Fruit fly (Drosophila melanogaster) whole organism, embryonic: ENCODE data around the gene CG5909.

Source experiments
- Ada2b ChIP-seq: fragments of 200-800 bp; sonication (Bioruptor generic); IDR thresholded peaks from 2 replicates; pipeline ENCODE4 v1.3.6; 2022; ENCODE audit warnings: missing biosample characterization, missing genetic modification characterization
- C15 ChIP-seq: fragments of 200-800 bp; sonication (Bioruptor generic); IDR thresholded peaks from 3 replicates; pipeline ENCODE4 v1.3.6; 2022; ENCODE audit warnings: missing biosample characterization, missing genetic modification characterization
- CG10431 ChIP-seq: fragments of 200-800 bp; sonication (Bioruptor generic); optimal IDR thresholded peaks from 3 replicates; lab custom pipeline; 2018; ENCODE audit warnings: missing biosample characterization, mild to moderate bottlenecking, missing genetic modification characterization
- CG11456 ChIP-seq: fragments of 200-800 bp; sonication (Bioruptor generic); IDR thresholded peaks from 3 replicates; pipeline ENCODE4 v1.3.6; 2022; ENCODE audit warnings: missing biosample characterization, missing genetic modification characterization
- CG11723 ChIP-seq: fragments of 200-800 bp; sonication (Bioruptor generic); optimal IDR thresholded peaks from 2 replicates; lab custom pipeline; 2017; ENCODE audit warnings: missing biosample characterization, mild to moderate bottlenecking, missing genetic modification characterization
- CG13123 ChIP-seq: fragments of 200-800 bp; sonication (Bioruptor generic); optimal IDR thresholded peaks from 2 replicates; lab custom pipeline; 2016; ENCODE audit warnings: missing biosample characterization, missing genetic modification characterization
- CG13287 ChIP-seq: fragments of 200-800 bp; sonication (Bioruptor generic); IDR thresholded peaks from 2 replicates; pipeline ENCODE4 v1.3.6; 2022; ENCODE audit warnings: missing biosample characterization, missing genetic modification characterization; ENCODE audit not compliant: partially characterized antibody
- CG13894 ChIP-seq: fragments of 200-800 bp; sonication (Bioruptor generic); optimal IDR thresholded peaks from 3 replicates; lab custom pipeline; 2018; ENCODE audit warnings: missing biosample characterization, mild to moderate bottlenecking, missing genetic modification characterization, moderate library complexity
- CG15696 ChIP-seq: fragments of 200-800 bp; sonication (Bioruptor generic); optimal IDR thresholded peaks from 2 replicates; lab custom pipeline; 2019; ENCODE audit warnings: missing biosample characterization, mild to moderate bottlenecking, missing genetic modification characterization, moderate library complexity
- CG16815 ChIP-seq: fragments of 200-800 bp; sonication (Bioruptor generic); optimal IDR thresholded peaks from 3 replicates; lab custom pipeline; 2017; ENCODE audit warnings: missing biosample characterization, mild to moderate bottlenecking, missing genetic modification characterization
- CG17361 ChIP-seq: fragments of 200-800 bp; sonication (Bioruptor generic); IDR thresholded peaks from 3 replicates; pipeline ENCODE4 v1.3.6; 2022; ENCODE audit warnings: missing biosample characterization, missing genetic modification characterization
- CG2116 ChIP-seq: fragments of 200-800 bp; sonication (Bioruptor generic); optimal IDR thresholded peaks from 3 replicates; lab custom pipeline; 2018; ENCODE audit warnings: missing biosample characterization, mild to moderate bottlenecking, missing genetic modification characterization
- CG2875 ChIP-seq: fragments of 200-800 bp; sonication (Bioruptor generic); optimal IDR thresholded peaks from 2 replicates; lab custom pipeline; 2017; ENCODE audit warnings: missing biosample characterization, mild to moderate bottlenecking, missing genetic modification characterization, missing genetic modification reagents
- CG30020 ChIP-seq: fragments of 200-800 bp; optimal IDR thresholded peaks from 2 replicates; lab custom pipeline; 2019; ENCODE audit warnings: missing biosample characterization, mild to moderate bottlenecking, missing genetic modification characterization, moderate library complexity
- CG3065 ChIP-seq: fragments of 200-800 bp; sonication (Bioruptor generic); optimal IDR thresholded peaks from 2 replicates; lab custom pipeline; 2016; ENCODE audit warnings: missing biosample characterization, missing genetic modification characterization
- CG32767 ChIP-seq: fragments of 200-800 bp; sonication (Bioruptor generic); IDR thresholded peaks from 2 replicates; pipeline ENCODE4 v1.3.6; 2022; ENCODE audit warnings: missing biosample characterization, missing genetic modification characterization
- CG33557 ChIP-seq: fragments of 200-800 bp; sonication (Bioruptor generic); optimal IDR thresholded peaks from 2 replicates; lab custom pipeline; 2019; ENCODE audit warnings: missing biosample characterization, mild to moderate bottlenecking, missing genetic modification characterization, moderate library complexity
- CG3726 ChIP-seq: fragments of 200-800 bp; sonication (Bioruptor generic); IDR thresholded peaks from 3 replicates; pipeline ENCODE4, ENCODE4 v1.3.6; 2022; ENCODE audit warnings: missing biosample characterization, missing genetic modification characterization
- CG3847 ChIP-seq: fragments of 200-800 bp; sonication (Bioruptor generic); IDR thresholded peaks from 2 replicates; pipeline ENCODE4 v1.3.6; 2022; ENCODE audit warnings: missing biosample characterization, missing genetic modification characterization
- CG4707 ChIP-seq: fragments of 200-800 bp; sonication (Bioruptor generic); optimal IDR thresholded peaks from 2 replicates; lab custom pipeline; 2018; ENCODE audit warnings: missing biosample characterization, mild to moderate bottlenecking, missing genetic modification characterization, moderate library complexity
- CG5180 ChIP-seq: fragments of 200-800 bp; sonication (Bioruptor generic); optimal IDR thresholded peaks from 3 replicates; lab custom pipeline; 2017; ENCODE audit warnings: missing biosample characterization, missing genetic modification characterization, mild to moderate bottlenecking, moderate library complexity, missing genetic modification reagents
- CG5245 ChIP-seq: fragments of 200-800 bp; sonication (Bioruptor generic); optimal IDR thresholded peaks from 3 replicates; lab custom pipeline; 2016; ENCODE audit warnings: missing biosample characterization, missing genetic modification characterization
- CG7556 ChIP-seq: fragments of 200-800 bp; sonication (Bioruptor generic); optimal IDR thresholded peaks from 2 replicates; lab custom pipeline; 2017; ENCODE audit warnings: missing biosample characterization, mild to moderate bottlenecking, missing genetic modification characterization
- CG8359 ChIP-seq: fragments of 200-800 bp; sonication (Bioruptor generic); optimal IDR thresholded peaks from 2 replicates; lab custom pipeline; 2017; ENCODE audit warnings: missing biosample characterization, mild to moderate bottlenecking, missing genetic modification characterization, borderline replicate concordance
- CG9797 ChIP-seq: fragments of 200-800 bp; sonication (Bioruptor generic); optimal IDR thresholded peaks from 3 replicates; lab custom pipeline; 2018; ENCODE audit warnings: missing biosample characterization, mild to moderate bottlenecking, missing genetic modification characterization
- CHES-1-like ChIP-seq: fragments of 200-800 bp; sonication (Bioruptor generic); optimal IDR thresholded peaks from 2 replicates; lab custom pipeline; 2016; ENCODE audit warnings: missing biosample characterization, missing genetic modification characterization
- CTCF ChIP-seq: fragments of 200-800 bp; sonication (Bioruptor generic); optimal IDR thresholded peaks from 2 replicates; lab custom pipeline; 2017; ENCODE audit warnings: missing biosample characterization, mild to moderate bottlenecking, missing genetic modification characterization, moderate library complexity
- Dref ChIP-seq: fragments of 200-800 bp; sonication (Bioruptor generic); IDR thresholded peaks from 2 replicates; pipeline ENCODE4 v1.3.6; 2022; ENCODE audit warnings: missing biosample characterization, missing genetic modification characterization
- Fer1 ChIP-seq: fragments of 200-800 bp; sonication (Bioruptor generic); optimal IDR thresholded peaks from 2 replicates; lab custom pipeline; 2017; ENCODE audit warnings: missing biosample characterization, mild to moderate bottlenecking, missing genetic modification characterization
- MBD-R2 ChIP-seq: fragments of 200-800 bp; sonication (Bioruptor generic); IDR thresholded peaks from 2 replicates; pipeline ENCODE4 v1.3.6; 2022; ENCODE audit warnings: missing biosample characterization, missing genetic modification characterization
- MESR4 ChIP-seq: fragments of 200-800 bp; sonication (Bioruptor generic); optimal IDR thresholded peaks from 2 replicates; lab custom pipeline; 2018; ENCODE audit warnings: missing biosample characterization, mild to moderate bottlenecking, missing genetic modification characterization, moderate library complexity
- NC2α ChIP-seq: fragments of 200-800 bp; sonication (Bioruptor generic); optimal IDR thresholded peaks from 2 replicates; lab custom pipeline; 2016; ENCODE audit warnings: missing biosample characterization, missing genetic modification characterization
- Nf-YB ChIP-seq: fragments of 200-800 bp; sonication (Bioruptor generic); optimal IDR thresholded peaks from 3 replicates; lab custom pipeline; 2019; ENCODE audit warnings: missing biosample characterization, mild to moderate bottlenecking, missing genetic modification characterization, moderate library complexity
- Nf-YC ChIP-seq: fragments of 200-800 bp; optimal IDR thresholded peaks from 3 replicates; lab custom pipeline; 2019; ENCODE audit warnings: missing biosample characterization, mild to moderate bottlenecking, missing genetic modification characterization, moderate library complexity
- Ssrp ChIP-seq: fragments of 200-800 bp; sonication (Bioruptor generic); optimal IDR thresholded peaks from 2 replicates; lab custom pipeline; 2018; ENCODE audit warnings: missing biosample characterization, mild to moderate bottlenecking, missing genetic modification characterization, moderate library complexity
- YL-1 ChIP-seq: fragments of 200-800 bp; sonication (Bioruptor generic); optimal IDR thresholded peaks from 3 replicates; lab custom pipeline; 2017; ENCODE audit warnings: missing biosample characterization, mild to moderate bottlenecking, missing genetic modification characterization
- bcd ChIP-seq: fragments of 200-800 bp; sonication (Bioruptor generic); optimal IDR thresholded peaks from 2 replicates; lab custom pipeline; 2017; ENCODE audit warnings: missing biosample characterization, mild to moderate bottlenecking, missing genetic modification characterization
- cwo ChIP-seq: fragments of 200-800 bp; sonication (Bioruptor generic); optimal IDR thresholded peaks from 3 replicates; lab custom pipeline; 2017; ENCODE audit warnings: missing biosample characterization, missing genetic modification characterization, mild to moderate bottlenecking, moderate library complexity, missing genetic modification reagents
- dpn ChIP-seq, 2 experiments: fragments of 200-800 bp; sonication (Bioruptor generic); optimal IDR thresholded peaks; 3 replicates each; lab custom pipeline; 2016; ENCODE audit warnings: missing biosample characterization in 2 of 2, missing genetic modification characterization in 2 of 2
- grau ChIP-seq: fragments of 200-800 bp; optimal IDR thresholded peaks from 3 replicates; lab custom pipeline; 2019; ENCODE audit warnings: missing biosample characterization, mild to moderate bottlenecking, missing genetic modification characterization, moderate library complexity
- grn ChIP-seq: fragments of 200-800 bp; sonication (Bioruptor generic); optimal IDR thresholded peaks from 3 replicates; lab custom pipeline; 2017; ENCODE audit warnings: missing biosample characterization, missing genetic modification characterization
- h ChIP-seq: fragments of >200 bp; optimal IDR thresholded peaks from 2 replicates; lab custom pipeline; 2017
- hb ChIP-seq: fragments of 200-800 bp; sonication (Bioruptor generic); IDR thresholded peaks from 3 replicates; pipeline ENCODE4 v1.3.6; 2022; ENCODE audit warnings: missing biosample characterization, missing genetic modification characterization; ENCODE audit not compliant: partially characterized antibody
- nmo ChIP-seq: fragments of 200-800 bp; sonication (Bioruptor generic); optimal IDR thresholded peaks from 2 replicates; lab custom pipeline; 2018; ENCODE audit warnings: missing biosample characterization, mild to moderate bottlenecking, missing genetic modification characterization, moderate library complexity
- pros ChIP-seq: fragments of 200-800 bp; sonication (Bioruptor generic); optimal IDR thresholded peaks from 3 replicates; lab custom pipeline; 2019; ENCODE audit warnings: missing biosample characterization, mild to moderate bottlenecking, missing genetic modification characterization, moderate library complexity
- pzg ChIP-seq: fragments of 200-800 bp; sonication (Bioruptor generic); optimal IDR thresholded peaks from 3 replicates; lab custom pipeline; 2018; ENCODE audit warnings: missing biosample characterization, mild to moderate bottlenecking, missing genetic modification characterization, moderate library complexity
- sisA ChIP-seq: fragments of 200-800 bp; sonication (Bioruptor generic); IDR thresholded peaks from 2 replicates; pipeline ENCODE4 v1.3.6; 2022; ENCODE audit warnings: missing biosample characterization, missing genetic modification characterization
- sr ChIP-seq: fragments of 200-800 bp; sonication (Bioruptor generic); IDR thresholded peaks from 3 replicates; pipeline ENCODE4 v1.3.6; 2022; ENCODE audit warnings: missing biosample characterization, missing genetic modification characterization
- ssp ChIP-seq: fragments of 200-800 bp; sonication (Bioruptor generic); IDR thresholded peaks from 2 replicates; pipeline ENCODE4 v1.3.6; 2022; ENCODE audit warnings: missing biosample characterization, missing genetic modification characterization
- twi ChIP-seq: fragments of 200-800 bp; optimal IDR thresholded peaks from 2 replicates; lab custom pipeline; 2019; ENCODE audit warnings: missing biosample characterization, mild to moderate bottlenecking, missing genetic modification characterization, moderate library complexity
- vnd ChIP-seq: fragments of 200-800 bp; sonication (Bioruptor generic); IDR thresholded peaks from 3 replicates; pipeline ENCODE4 v1.3.6; 2022; ENCODE audit warnings: missing biosample characterization, missing genetic modification characterization; ENCODE audit not compliant: partially characterized antibody
- wor ChIP-seq: fragments of 200-800 bp; sonication (Bioruptor generic); IDR thresholded peaks from 2 replicates; pipeline ENCODE4 v1.3.6; 2022; ENCODE audit warnings: missing biosample characterization, missing genetic modification characterization
- zfh1 ChIP-seq: fragments of 200-800 bp; sonication (Bioruptor generic); IDR thresholded peaks from 3 replicates; pipeline ENCODE4 v1.3.6; 2022; ENCODE audit warnings: missing biosample characterization, missing genetic modification characterization

Gene CG5909

DNA sequence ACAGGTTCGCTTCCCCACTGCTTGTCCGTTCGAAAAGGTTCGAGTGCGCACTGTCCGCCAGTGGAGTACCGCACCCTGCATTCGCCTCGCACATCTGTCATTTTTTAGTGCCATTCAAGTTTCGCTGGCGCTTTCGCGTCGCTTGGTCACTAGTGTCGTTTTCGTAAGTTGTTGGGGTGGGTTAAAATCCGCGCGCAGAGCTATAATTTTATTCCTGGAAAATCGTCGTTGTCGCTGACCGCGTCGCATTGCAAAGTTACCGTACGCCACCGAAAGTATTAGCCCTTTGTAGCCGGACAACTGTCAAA, 9.5 kb upstream of the CG5909 start, which contains the start of gene Men-b (continued):
- peak; percentile 99 for TF ChIP-seq pzg (GFP tag; lab: Kevin White, UChicago)
- no peak for TF ChIP-seq CG4707 (GFP tag; lab: Kevin White, UChicago)
- no peak for TF ChIP-seq twi (tag; lab: Kevin White, UChicago)
- TF ChIP-seq YL-1, result no peak
- no peak for TF ChIP-seq h (lab: Kevin White, UChicago)
- no peak for TF ChIP-seq Ada2b (GFP tag; lab: Robert Waterston, UW)
- TF ChIP-seq CG17361 (GFP tag; lab: Robert Waterston, UW), result no peak
- TF ChIP-seq CG7556, result no peak
- TF ChIP-seq bcd, result no peak
- TF ChIP-seq CG2875 (GFP tag; lab: Kevin White, UChicago), result no peak
- no peak for TF ChIP-seq CG16815 (GFP tag; lab: Kevin White, UChicago)
- TF ChIP-seq Nf-YB, result no peak
- TF ChIP-seq CG33557 (GFP tag; lab: Kevin White, UChicago), result no peak
- no peak for TF ChIP-seq NC2α (GFP tag; lab: Kevin White, UChicago)
- no peak for TF ChIP-seq CHES-1-like (GFP tag; lab: Kevin White, UChicago)
- no peak for TF ChIP-seq CG3726
- peak; percentile 80 for TF ChIP-seq CTCF (GFP tag; lab: Kevin White, UChicago)
- no peak for TF ChIP-seq wor (GFP tag; lab: Robert Waterston, UW)
- TF ChIP-seq CG13894 (tag; lab: Kevin White, UChicago), result no peak
- peak; percentile 6; the same call in 1 of the 3 replicates for TF ChIP-seq zfh1 (GFP tag; lab: Robert Waterston, UW)
- peak; percentile 20 for TF ChIP-seq MESR4 (GFP tag; lab: Kevin White, UChicago)
- no peak for TF ChIP-seq dpn (GFP tag; optimal IDR thresholded peaks at IDR 0.05; lab: Kevin White, UChicago)
- no peak for TF ChIP-seq CG13123 (GFP tag; lab: Kevin White, UChicago)
- no peak for TF ChIP-seq grau
- TF ChIP-seq cwo (GFP tag; lab: Kevin White, UChicago), result no peak
- no peak for TF ChIP-seq CG32767 (GFP tag; lab: Robert Waterston, UW)
- TF ChIP-seq CG30020 (tag; lab: Kevin White, UChicago), result no peak
- no peak for TF ChIP-seq Nf-YC (tag; lab: Kevin White, UChicago)
- TF ChIP-seq CG5180, result no peak
- peak; percentile 72 for TF ChIP-seq CG13287 (GFP tag; lab: Robert Waterston, UW)
- no peak for TF ChIP-seq CG11456 (GFP tag; lab: Robert Waterston, UW)
- no peak for TF ChIP-seq C15
- TF ChIP-seq CG10431, result no peak
- no peak for TF ChIP-seq hb
- no peak for TF ChIP-seq CG8359
- no peak for TF ChIP-seq pros (GFP tag; lab: Kevin White, UChicago)
- TF ChIP-seq nmo (GFP tag; lab: Kevin White, UChicago), result no peak
- no peak for TF ChIP-seq CG15696 (tag; lab: Kevin White, UChicago)
- no peak for TF ChIP-seq grn (GFP tag; lab: Kevin White, UChicago)
- TF ChIP-seq vnd (GFP tag; lab: Robert Waterston, UW), result no peak
- peak; percentile 50 for TF ChIP-seq Dref
- TF ChIP-seq sr (GFP tag; lab: Robert Waterston, UW), result no peak
- TF ChIP-seq CG3847 (GFP tag; lab: Robert Waterston, UW), result peak; percentile 19; the same call in 1 of the 2 replicates
- TF ChIP-seq MBD-R2 (GFP tag; lab: Robert Waterston, UW), result peak; percentile 63
- TF ChIP-seq ssp (GFP tag; lab: Robert Waterston, UW), result no peak
- TF ChIP-seq sisA, result 0 out of 2 replicates have a peak, but pooled peaks have one; percentile 6
- no peak for TF ChIP-seq CG5245
- TF ChIP-seq Ssrp (tag; lab: Kevin White, UChicago), result no peak
- peak; percentile 82 for TF ChIP-seq CG9797 (GFP tag; lab: Kevin White, UChicago)
- no peak for TF ChIP-seq CG11723
- TF ChIP-seq CG2116 (GFP tag; lab: Kevin White, UChicago), result peak; percentile 22
- no peak for TF ChIP-seq CG3065 (GFP tag; lab: Kevin White, UChicago)
- TF ChIP-seq Fer1 (GFP tag; lab: Kevin White, UChicago), result no peak
